Worm (Caenorhabditis elegans) whole organism, midembryonic: ENCODE results near the gene T27E4.1.

Experiments
- T22C8.4 ChIP-seq: fragments of 200-800 bp; sonication (Bioruptor generic); IDR thresholded peaks from 2 replicates; pipeline ENCODE4 v1.3.6; 2022; ENCODE audit warnings: missing genetic modification characterization, missing compliant biosample characterization
- cog-1 ChIP-seq: sonication (generic microtip); optimal IDR thresholded peaks from 2 replicates; lab custom pipeline; 2016; ENCODE audit warnings: missing genetic modification characterization, missing compliant biosample characterization
- flt-1 ChIP-seq: fragments of 200-800 bp; sonication (Bioruptor generic); IDR thresholded peaks from 2 replicates; pipeline ENCODE4 v1.3.6; 2022; ENCODE audit warnings: missing genetic modification characterization, missing compliant biosample characterization
- klf-2 ChIP-seq: fragments of 200-800 bp; sonication (Bioruptor generic); conservative IDR thresholded peaks from 2 replicates; pipeline ENCODE4 v1.3.6; 2022; ENCODE audit warnings: missing genetic modification reagents, missing genetic modification characterization, missing compliant biosample characterization
- med-1 ChIP-seq: sonication (generic microtip); optimal IDR thresholded peaks from 2 replicates; lab custom pipeline; 2017; ENCODE audit warnings: missing genetic modification characterization, mild to moderate bottlenecking, missing compliant biosample characterization, antibody characterized with exemption, missing genetic modification reagents; ENCODE audit not compliant: insufficient read depth
- ref-1 ChIP-seq: fragments of 200-800 bp; sonication (Bioruptor generic); conservative IDR thresholded peaks from 2 replicates; pipeline ENCODE4 v1.3.6; 2022; ENCODE audit warnings: missing genetic modification reagents, missing genetic modification characterization, missing compliant biosample characterization
- tab-1 ChIP-seq: fragments of 200-800 bp; sonication (Bioruptor generic); IDR thresholded peaks from 2 replicates; pipeline ENCODE4 v1.3.6; 2022; ENCODE audit warnings: missing genetic modification characterization, missing compliant biosample characterization
- ztf-23 ChIP-seq: fragments of 200-800 bp; sonication (Bioruptor generic); IDR thresholded peaks from 2 replicates; pipeline ENCODE4 v1.3.6; 2022; ENCODE audit warnings: missing genetic modification reagents, missing genetic modification characterization, missing compliant biosample characterization
- ztf-29 ChIP-seq: fragments of 200-800 bp; sonication (Bioruptor generic); IDR thresholded peaks from 2 replicates; pipeline ENCODE4 v1.3.6; 2022; ENCODE audit warnings: missing genetic modification reagents, missing genetic modification characterization, missing compliant biosample characterization

T27E4.1 gene

DNA sequence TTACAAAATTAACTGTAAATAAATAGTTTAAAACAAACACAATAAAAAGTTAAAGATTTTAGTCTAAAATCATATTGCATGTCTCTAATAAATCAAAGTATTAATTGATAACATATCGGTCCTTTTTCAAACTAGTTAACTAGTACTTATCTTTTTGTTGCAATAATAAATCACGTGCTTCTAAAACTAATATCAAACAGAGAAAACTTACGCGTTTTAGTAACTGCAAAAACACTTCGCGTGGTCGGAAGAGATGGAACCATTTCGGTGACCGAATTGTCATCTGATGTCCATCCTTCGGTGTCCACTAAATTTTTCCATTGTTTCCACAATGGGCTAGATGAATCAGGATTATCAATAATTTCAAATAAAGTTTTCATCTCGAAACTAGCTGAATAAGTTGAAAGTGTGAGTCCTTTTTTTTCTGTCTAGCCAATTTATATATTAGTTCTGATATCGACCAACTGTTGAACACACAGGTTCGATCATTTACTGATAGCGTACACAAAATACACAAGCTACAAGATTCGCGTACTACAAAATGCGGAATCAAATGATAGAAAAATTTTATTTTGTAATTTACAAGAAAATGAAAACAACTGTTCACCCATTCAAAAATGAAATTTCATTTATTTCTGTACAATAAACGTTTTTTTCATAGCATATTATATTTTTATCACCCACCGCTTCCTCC lies 6.3 kb downstream of the T27E4.1 start, which contains the start of gene F21C10.9:
TSS of gene F21C10.9 (minus strand) at position 417 of the 694 bp plus-strand sequence.
- no peak for TF ChIP-seq flt-1 (GFP tag; lab: Robert Waterston, UW)
- TF ChIP-seq ref-1 (GFP tag; lab: Robert Waterston, UW): no peak
- no peak for TF ChIP-seq med-1
- TF ChIP-seq tab-1 (GFP tag; lab: Robert Waterston, UW): no peak
- TF ChIP-seq T22C8.4 (GFP tag; lab: Robert Waterston, UW): no peak
- TF ChIP-seq ztf-29 (GFP tag; lab: Robert Waterston, UW): no peak
- no peak for TF ChIP-seq cog-1
- TF ChIP-seq ztf-23 (GFP tag; lab: Robert Waterston, UW): no peak
- no peak for TF ChIP-seq klf-2 (GFP tag; lab: Robert Waterston, UW)

DNA sequence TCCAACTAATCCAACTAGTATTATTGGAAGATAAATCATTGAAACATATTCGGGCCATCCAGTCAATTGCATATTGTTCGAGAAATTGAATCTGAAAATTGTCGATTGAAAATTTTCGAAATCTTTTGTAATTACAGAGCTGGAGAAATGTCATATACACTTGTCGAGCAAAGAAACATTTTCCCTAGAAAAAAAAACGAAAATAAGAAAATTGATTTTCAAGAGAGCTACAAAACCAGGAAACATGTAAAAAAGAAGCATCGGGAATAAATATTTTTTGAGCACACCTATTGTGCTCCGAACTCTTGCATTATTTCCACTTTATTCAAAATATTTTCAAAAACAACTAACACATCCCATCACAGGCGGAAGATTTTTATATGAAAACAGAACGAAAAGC lies 8.9 kb downstream of the T27E4.1 start, which contains the start of gene frpr-6:
TSS of gene frpr-6 (minus strand) at position 101 of the 400 bp plus-strand sequence.
- no peak for TF ChIP-seq klf-2 (GFP tag; lab: Robert Waterston, UW)
- TF ChIP-seq med-1: no peak
- no peak for TF ChIP-seq ref-1 (GFP tag; lab: Robert Waterston, UW)
- no peak for TF ChIP-seq T22C8.4 (GFP tag; lab: Robert Waterston, UW)
- TF ChIP-seq tab-1 (GFP tag; lab: Robert Waterston, UW): no peak
- TF ChIP-seq flt-1 (GFP tag; lab: Robert Waterston, UW): no peak
- TF ChIP-seq cog-1: no peak
- TF ChIP-seq ztf-23 (GFP tag; lab: Robert Waterston, UW): no peak
- no peak for TF ChIP-seq ztf-29 (GFP tag; lab: Robert Waterston, UW)

DNA sequence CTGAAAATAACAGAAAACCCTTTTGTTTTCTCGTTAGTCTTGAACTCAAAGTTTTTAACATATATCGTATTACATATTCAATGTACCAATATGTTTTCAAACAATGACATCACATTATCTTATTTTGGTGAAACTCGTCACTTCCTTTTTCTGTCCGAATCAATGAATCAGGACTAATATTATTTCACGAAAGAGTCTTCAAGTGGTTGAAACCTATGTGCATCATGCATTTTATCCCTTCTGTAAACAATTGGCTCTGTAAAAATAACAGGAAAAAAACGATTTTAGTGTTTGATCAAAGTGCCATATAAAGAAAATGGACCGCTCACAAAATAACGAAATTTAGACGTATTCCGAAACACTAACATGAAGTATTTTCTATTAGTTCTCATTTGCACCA lies 16.1 kb downstream of the T27E4.1 start, which contains the start of gene F21C10.18:
TSS of gene F21C10.18 (plus strand) at position 301 of the 400 bp plus-strand sequence.
- TF ChIP-seq tab-1 (GFP tag; lab: Robert Waterston, UW) (no peak), T22C8.4 (GFP tag; lab: Robert Waterston, UW) (no peak), med-1 (no peak), ztf-29 (GFP tag; lab: Robert Waterston, UW) (no peak), cog-1 (no peak), ref-1 (GFP tag; lab: Robert Waterston, UW) (no peak), flt-1 (GFP tag; lab: Robert Waterston, UW) (no peak), ztf-23 (GFP tag; lab: Robert Waterston, UW) (no peak), klf-2 (GFP tag; lab: Robert Waterston, UW) (no peak)

DNA sequence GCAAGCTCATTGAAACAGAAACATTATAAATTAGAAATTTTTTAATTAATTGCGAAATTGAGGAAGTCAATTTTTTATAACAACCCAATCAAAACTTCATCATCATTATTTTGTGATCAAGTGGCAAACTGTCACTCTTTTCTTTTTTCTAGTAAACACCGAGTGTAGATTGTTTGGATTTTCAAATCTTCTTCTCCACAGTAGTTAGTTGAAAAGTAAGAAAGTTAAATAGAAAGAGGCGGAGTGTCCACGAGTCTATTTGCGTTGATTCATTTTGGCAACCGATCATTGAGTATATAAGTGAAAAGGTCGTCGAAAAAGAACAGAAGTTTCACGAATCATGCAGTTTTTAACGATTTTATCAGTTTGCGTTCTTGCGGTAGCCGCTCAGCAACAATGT lies 17.1 kb downstream of the T27E4.1 start, which contains the start of gene pqn-31:
TSS of gene pqn-31 (plus strand) at position 301 of the 400 bp plus-strand sequence.
- TF ChIP-seq ztf-23 (GFP tag; lab: Robert Waterston, UW) (no peak), tab-1 (GFP tag; lab: Robert Waterston, UW) (no peak), flt-1 (GFP tag; lab: Robert Waterston, UW) (no peak), ztf-29 (GFP tag; lab: Robert Waterston, UW) (no peak), med-1 (no peak), cog-1 (no peak)

- TF ChIP-seq tab-1 (GFP tag; lab: Robert Waterston, UW) (no peak), klf-2 (GFP tag; lab: Robert Waterston, UW) (no peak), ztf-23 (GFP tag; lab: Robert Waterston, UW) (no peak), cog-1 (no peak), T22C8.4 (GFP tag; lab: Robert Waterston, UW) (no peak), med-1 (no peak), ref-1 (GFP tag; lab: Robert Waterston, UW) (no peak), flt-1 (GFP tag; lab: Robert Waterston, UW) (no peak), ztf-29 (GFP tag; lab: Robert Waterston, UW) (no peak)
Observed at ce11 chrV:9111957-9112356, 19.8 kb downstream of the T27E4.1 start.

- TF ChIP-seq ztf-23 (GFP tag; lab: Robert Waterston, UW) (no peak), flt-1 (GFP tag; lab: Robert Waterston, UW) (no peak), cog-1 (no peak), ref-1 (GFP tag; lab: Robert Waterston, UW) (no peak), ztf-29 (GFP tag; lab: Robert Waterston, UW) (no peak), klf-2 (GFP tag; lab: Robert Waterston, UW) (no peak), tab-1 (GFP tag; lab: Robert Waterston, UW) (no peak), med-1 (no peak), T22C8.4 (GFP tag; lab: Robert Waterston, UW) (no peak)
Observed at ce11 chrV:9112467-9112866, 20.3 kb downstream of the T27E4.1 start, which contains the start of gene F21C10.7. Gene F21C10.7 (plus strand): TSS chrV:9112767.

DNA sequence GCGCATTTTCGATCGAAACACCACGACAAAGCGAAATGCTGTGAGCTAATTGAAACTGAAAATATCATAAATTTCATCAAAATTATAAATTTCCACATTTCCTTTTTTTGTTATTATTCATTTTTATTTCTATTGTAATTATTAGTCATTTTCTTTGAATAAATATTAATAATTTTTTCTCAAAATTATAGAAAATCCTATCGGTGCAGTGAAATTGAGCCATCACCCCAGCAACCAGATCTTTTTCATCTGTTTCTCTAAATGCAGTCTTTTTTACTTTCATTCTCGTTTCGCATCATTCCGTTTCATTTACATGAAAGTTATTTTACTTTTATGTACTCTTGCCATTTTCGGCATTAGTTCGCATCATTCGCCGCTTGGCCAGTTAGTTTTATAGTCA lies 29.9 kb downstream of the T27E4.1 start, which contains the start of gene F21C10.13:
TSS of gene F21C10.13 (plus strand) at position 301 of the 400 bp plus-strand sequence.
- TF ChIP-seq ztf-29 (GFP tag; lab: Robert Waterston, UW) (no peak), ztf-23 (GFP tag; lab: Robert Waterston, UW) (no peak), klf-2 (GFP tag; lab: Robert Waterston, UW) (no peak), cog-1 (no peak), flt-1 (GFP tag; lab: Robert Waterston, UW) (no peak), ref-1 (GFP tag; lab: Robert Waterston, UW) (no peak), med-1 (no peak), tab-1 (GFP tag; lab: Robert Waterston, UW) (no peak), T22C8.4 (GFP tag; lab: Robert Waterston, UW) (no peak)

DNA sequence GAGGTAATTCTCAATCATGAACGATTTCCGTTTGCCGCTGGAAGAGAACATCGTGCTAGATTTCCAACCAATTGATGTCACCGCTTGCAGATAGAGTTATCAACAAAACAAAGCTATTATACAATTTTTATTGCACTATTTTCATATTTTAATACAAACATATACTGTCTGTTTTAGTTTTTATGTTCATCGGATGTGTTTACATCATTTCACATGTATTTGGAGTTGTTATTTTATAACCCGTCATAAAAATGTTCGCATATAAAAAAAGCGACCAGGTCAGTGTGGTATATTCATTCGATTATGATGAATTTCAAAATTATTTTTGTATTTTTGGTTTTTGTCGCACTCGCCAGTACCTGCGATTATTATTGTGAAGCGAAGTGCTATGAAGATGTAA lies 31.0 kb downstream of the T27E4.1 start, which contains the start of gene F21C10.11:
TSS of gene F21C10.11 (plus strand) at position 301 of the 400 bp plus-strand sequence.
- TF ChIP-seq T22C8.4 (GFP tag; lab: Robert Waterston, UW) (no peak), ztf-29 (GFP tag; lab: Robert Waterston, UW) (no peak), med-1 (no peak), cog-1 (no peak), ref-1 (GFP tag; lab: Robert Waterston, UW) (no peak), ztf-23 (GFP tag; lab: Robert Waterston, UW) (no peak), flt-1 (GFP tag; lab: Robert Waterston, UW) (no peak)

DNA sequence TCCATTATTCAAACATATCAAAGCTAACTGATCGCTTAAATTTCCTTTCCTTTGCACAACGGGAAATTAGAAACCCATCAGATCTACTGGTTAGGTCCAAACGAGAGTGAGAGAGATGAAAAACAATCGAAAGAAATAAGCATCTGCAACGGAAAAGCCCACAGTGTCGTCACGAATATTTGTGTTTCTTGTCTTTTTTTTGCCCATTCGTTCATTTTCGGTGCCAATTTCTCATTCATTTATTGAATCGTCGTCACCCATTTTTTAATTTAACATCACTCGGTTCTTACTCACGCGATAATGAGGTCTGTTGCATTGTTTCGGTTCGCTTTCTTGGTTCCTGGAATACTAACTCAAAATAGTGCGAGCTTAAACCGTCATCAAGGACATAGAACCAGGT lies 32.0 kb downstream of the T27E4.1 start, which contains the start of gene F21C10.6:
TSS of gene F21C10.6 (plus strand) at position 301 of the 400 bp plus-strand sequence.
- TF ChIP-seq ref-1 (GFP tag; lab: Robert Waterston, UW) (no peak), klf-2 (GFP tag; lab: Robert Waterston, UW) (no peak), cog-1 (no peak), med-1 (no peak), ztf-29 (GFP tag; lab: Robert Waterston, UW) (no peak), tab-1 (GFP tag; lab: Robert Waterston, UW) (no peak), ztf-23 (GFP tag; lab: Robert Waterston, UW) (no peak), flt-1 (GFP tag; lab: Robert Waterston, UW) (no peak), T22C8.4 (GFP tag; lab: Robert Waterston, UW) (no peak)
